Worm (Caenorhabditis elegans) whole organism, midembryonic: ENCODE results near the gene ufl-1.

Source experiments
- T22C8.4 ChIP-seq: fragments of 200-800 bp; sonication (Bioruptor generic); IDR thresholded peaks from 2 replicates; pipeline ENCODE4 v1.3.6; 2022; ENCODE audit warnings: missing genetic modification characterization, missing compliant biosample characterization
- cog-1 ChIP-seq: sonication (generic microtip); optimal IDR thresholded peaks from 2 replicates; lab custom pipeline; 2016; ENCODE audit warnings: missing genetic modification characterization, missing compliant biosample characterization
- klf-2 ChIP-seq: fragments of 200-800 bp; sonication (Bioruptor generic); conservative IDR thresholded peaks from 2 replicates; pipeline ENCODE4 v1.3.6; 2022; ENCODE audit warnings: missing genetic modification reagents, missing genetic modification characterization, missing compliant biosample characterization
- med-1 ChIP-seq: sonication (generic microtip); optimal IDR thresholded peaks from 2 replicates; lab custom pipeline; 2017; ENCODE audit warnings: missing genetic modification characterization, mild to moderate bottlenecking, missing compliant biosample characterization, antibody characterized with exemption, missing genetic modification reagents; ENCODE audit not compliant: insufficient read depth
- ref-1 ChIP-seq: fragments of 200-800 bp; sonication (Bioruptor generic); conservative IDR thresholded peaks from 2 replicates; pipeline ENCODE4 v1.3.6; 2022; ENCODE audit warnings: missing genetic modification reagents, missing genetic modification characterization, missing compliant biosample characterization

DNA sequence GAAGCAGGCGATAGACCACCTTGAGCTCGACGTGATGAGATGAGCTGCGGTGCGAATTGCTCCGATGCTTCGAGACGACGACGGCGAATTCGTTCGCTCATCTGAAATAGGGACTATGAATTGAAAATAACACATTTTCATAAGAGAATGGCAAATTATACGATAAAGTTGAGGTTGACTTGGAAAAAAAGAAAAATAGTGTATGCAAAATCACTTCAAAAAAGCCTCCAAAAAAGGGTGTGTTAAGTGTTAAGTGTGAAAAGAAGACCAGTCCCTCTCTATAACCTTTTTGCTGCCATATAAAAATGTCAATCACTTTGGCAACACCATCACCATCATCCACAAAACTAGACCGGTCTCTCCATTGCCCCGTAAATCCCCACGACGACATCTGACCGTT, 49.8 kb downstream of the ufl-1 start, which contains the start of gene prkl-1:
- TF ChIP-seq cog-1 (tag; lab: Kevin White, UChicago) (no peak), klf-2 (GFP tag; lab: Robert Waterston, UW) (no peak), med-1 (no peak), ref-1 (GFP tag; lab: Robert Waterston, UW) (no peak), T22C8.4 (no peak)
